Worm (Caenorhabditis elegans) whole organism, young adult: ENCODE results near the gene pges-2.
A peak's percentile ranks its signal among the peaks of the same experiment; 100 is the strongest.

Source experiments
- B0336.3 ChIP-seq: fragments of 200-800 bp; sonication (Bioruptor generic); IDR thresholded peaks from 2 replicates; pipeline ENCODE4 v1.3.6; 2022; ENCODE audit warnings: missing genetic modification characterization, missing compliant biosample characterization
- D2030.7 ChIP-seq: fragments of 200-800 bp; sonication (Bioruptor generic); IDR thresholded peaks from 2 replicates; pipeline ENCODE4 v1.3.6; 2022; ENCODE audit warnings: missing genetic modification reagents, missing genetic modification characterization, missing compliant biosample characterization
- F23B12.7 ChIP-seq: sonication (generic microtip); optimal IDR thresholded peaks from 2 replicates; lab custom pipeline; 2017; ENCODE audit warnings: missing genetic modification characterization, mild to moderate bottlenecking, missing compliant biosample characterization, antibody characterized with exemption, moderate library complexity; ENCODE audit not compliant: insufficient read depth
- F33H1.4 ChIP-seq: fragments of 200-800 bp; sonication (Bioruptor generic); IDR thresholded peaks from 2 replicates; pipeline ENCODE4 v1.3.6; 2022; ENCODE audit warnings: missing genetic modification reagents, missing genetic modification characterization, missing compliant biosample characterization
- F49E8.2 ChIP-seq: sonication (generic microtip); optimal IDR thresholded peaks from 3 replicates; lab custom pipeline; 2017; ENCODE audit warnings: missing genetic modification characterization, mild to moderate bottlenecking, missing compliant biosample characterization, antibody characterized with exemption, moderate library complexity; ENCODE audit not compliant: insufficient read depth
- K11D2.4 ChIP-seq: fragments of 200-800 bp; sonication (Bioruptor generic); IDR thresholded peaks from 2 replicates; pipeline ENCODE4 v1.3.6; 2022; ENCODE audit warnings: missing genetic modification reagents, missing genetic modification characterization, missing compliant biosample characterization
- Y53G8AR.9 ChIP-seq: fragments of 200-800 bp; sonication (Bioruptor generic); conservative IDR thresholded peaks from 2 replicates; pipeline ENCODE4 v1.3.6; 2022; ENCODE audit warnings: missing genetic modification reagents, missing genetic modification characterization, missing compliant biosample characterization
- Y56A3A.18 ChIP-seq: fragments of 200-800 bp; sonication (Bioruptor generic); IDR thresholded peaks from 2 replicates; pipeline ENCODE4 v1.3.6; 2022; ENCODE audit warnings: missing genetic modification reagents, missing genetic modification characterization, missing compliant biosample characterization
- ZK185.1 ChIP-seq: sonication (generic microtip); optimal IDR thresholded peaks from 2 replicates; lab custom pipeline; 2016; ENCODE audit warnings: mild to moderate bottlenecking, missing genetic modification characterization, missing compliant biosample characterization; ENCODE audit not compliant: poor library complexity, severe bottlenecking
- akir-1 ChIP-seq: fragments of 200-800 bp; sonication (Bioruptor generic); optimal IDR thresholded peaks from 2 replicates; lab custom pipeline; 2018; ENCODE audit warnings: mild to moderate bottlenecking, missing genetic modification characterization, moderate library complexity, missing compliant biosample characterization
- attf-5 ChIP-seq: fragments of 200-800 bp; sonication (Bioruptor generic); optimal IDR thresholded peaks from 2 replicates; lab custom pipeline; 2018; ENCODE audit warnings: mild to moderate bottlenecking, missing genetic modification characterization, missing compliant biosample characterization
- bed-1 ChIP-seq: fragments of 200-800 bp; sonication (Bioruptor generic); IDR thresholded peaks from 2 replicates; pipeline ENCODE4 v1.3.6; 2022; ENCODE audit warnings: missing genetic modification reagents, missing genetic modification characterization, missing compliant biosample characterization
- cebp-1 ChIP-seq, 2 experiments: fragments of 200-800 bp in 1 of 2; sonication (Bioruptor generic) in 1 of 2; sonication (generic microtip) in 1 of 2; IDR thresholded peaks in 1 of 2; optimal IDR thresholded peaks in 1 of 2; 2 replicates each; pipeline versions ENCODE4 v1.3.6 to Lab custom; 2017 to 2022; ENCODE audit warnings: missing compliant biosample characterization in 2 of 2, missing genetic modification characterization in 2 of 2, mild to moderate bottlenecking in 1 of 2, missing genetic modification reagents in 1 of 2, moderate library complexity in 1 of 2
- ceh-27 ChIP-seq: fragments of 200-800 bp; sonication (Bioruptor generic); optimal IDR thresholded peaks from 2 replicates; lab custom pipeline; 2018; ENCODE audit warnings: mild to moderate bottlenecking, missing genetic modification characterization, moderate library complexity, missing compliant biosample characterization
- ceh-58 ChIP-seq: fragments of 200-800 bp; sonication (Bioruptor generic); IDR thresholded peaks from 2 replicates; pipeline ENCODE4 v1.3.6; 2022; ENCODE audit warnings: missing genetic modification characterization, missing compliant biosample characterization
- dox-1 ChIP-seq: fragments of 200-800 bp; sonication (Bioruptor generic); IDR thresholded peaks from 2 replicates; pipeline ENCODE4 v1.3.6; 2022; ENCODE audit warnings: missing genetic modification reagents, missing genetic modification characterization, missing compliant biosample characterization
- dpl-1 ChIP-seq: fragments of 150-350 bp; optimal IDR thresholded peaks from 2 replicates; lab custom pipeline; 2014; ENCODE audit warnings: missing biosample characterization, missing genetic modification reagents, missing genetic modification characterization
- hmg-1.2 ChIP-seq: fragments of 200-800 bp; sonication (Bioruptor generic); IDR thresholded peaks from 2 replicates; pipeline ENCODE4 v1.3.6; 2022; ENCODE audit warnings: missing genetic modification reagents, missing genetic modification characterization, missing compliant biosample characterization
- hmg-20 ChIP-seq: fragments of 200-800 bp; sonication (Bioruptor generic); IDR thresholded peaks from 2 replicates; pipeline ENCODE4 v1.3.6; 2022; ENCODE audit warnings: missing genetic modification reagents, missing genetic modification characterization, missing compliant biosample characterization
- hrde-1 ChIP-seq: sonication (generic microtip); optimal IDR thresholded peaks from 2 replicates; lab custom pipeline; 2016; ENCODE audit warnings: missing genetic modification characterization, mild to moderate bottlenecking, missing compliant biosample characterization, moderate library complexity, missing genotype, missing genetic modification reagents, borderline replicate concordance
- hsf-1 ChIP-seq: fragments of 200-800 bp; sonication (Bioruptor generic); IDR thresholded peaks from 2 replicates; pipeline ENCODE4 v1.3.6; 2022; ENCODE audit warnings: missing genetic modification reagents, missing genetic modification characterization, missing compliant biosample characterization
- let-607 ChIP-seq, 2 experiments: fragments of 200-800 bp in 1 of 2; sonication (Bioruptor generic) in 1 of 2; sonication (generic microtip) in 1 of 2; optimal IDR thresholded peaks; 2 replicates each; lab custom pipeline; 2016 to 2018; ENCODE audit warnings: mild to moderate bottlenecking in 2 of 2, missing compliant biosample characterization in 2 of 2, missing genetic modification characterization in 2 of 2, moderate library complexity in 2 of 2, missing genotype in 1 of 2
- lin-26 ChIP-seq: fragments of 200-800 bp; sonication (Bioruptor generic); IDR thresholded peaks from 2 replicates; pipeline ENCODE4 v1.3.6; 2022; ENCODE audit warnings: missing genetic modification reagents, missing genetic modification characterization, missing compliant biosample characterization
- lin-35 ChIP-seq, 3 experiments: fragments of 150-350 bp in 2 of 3; sonication (generic microtip) in 1 of 3; optimal IDR thresholded peaks; 2 replicates each; lab custom pipeline; 2014 to 2018; ENCODE audit warnings: missing biosample characterization in 3 of 3, missing genetic modification characterization in 3 of 3, missing genetic modification reagents in 3 of 3
- lin-40 ChIP-seq: sonication (generic microtip); optimal IDR thresholded peaks from 2 replicates; lab custom pipeline; 2016; ENCODE audit warnings: missing genetic modification characterization, mild to moderate bottlenecking, missing compliant biosample characterization, missing genotype, missing genetic modification reagents
- lin-54 ChIP-seq: fragments of 200-800 bp; sonication (Bioruptor generic); optimal IDR thresholded peaks from 2 replicates; lab custom pipeline; 2018; ENCODE audit warnings: mild to moderate bottlenecking, missing genetic modification characterization, missing compliant biosample characterization
- lsl-1 ChIP-seq: fragments of 200-800 bp; sonication (Bioruptor generic); optimal IDR thresholded peaks from 2 replicates; lab custom pipeline; 2018; ENCODE audit warnings: mild to moderate bottlenecking, missing genetic modification characterization, moderate library complexity, missing compliant biosample characterization
- madf-10 ChIP-seq: sonication (generic microtip); optimal IDR thresholded peaks from 2 replicates; lab custom pipeline; 2016; ENCODE audit warnings: mild to moderate bottlenecking, missing genetic modification characterization, missing compliant biosample characterization
- madf-3 ChIP-seq: fragments of 200-800 bp; sonication (Bioruptor generic); IDR thresholded peaks from 2 replicates; pipeline ENCODE4 v1.3.6; 2022; ENCODE audit warnings: missing genetic modification reagents, missing genetic modification characterization, missing compliant biosample characterization
- madf-6 ChIP-seq: fragments of 200-800 bp; sonication (Bioruptor generic); IDR thresholded peaks from 2 replicates; pipeline ENCODE4 v1.3.6; 2022; ENCODE audit warnings: missing genetic modification reagents, missing genetic modification characterization, missing compliant biosample characterization
- mcd-1 ChIP-seq: fragments of 200-800 bp; sonication (Bioruptor generic); IDR thresholded peaks from 2 replicates; pipeline ENCODE4 v1.3.6; 2022; ENCODE audit warnings: missing genetic modification reagents, missing genetic modification characterization, missing compliant biosample characterization
- nfyb-1 ChIP-seq: fragments of 200-800 bp; sonication (Bioruptor generic); IDR thresholded peaks from 2 replicates; pipeline ENCODE4 v1.3.6; 2022; ENCODE audit warnings: missing genetic modification reagents, missing genetic modification characterization, missing compliant biosample characterization
- nhr-120 ChIP-seq: fragments of 200-800 bp; sonication (Bioruptor generic); IDR thresholded peaks from 2 replicates; pipeline ENCODE4 v1.3.6; 2022; ENCODE audit warnings: missing genetic modification characterization, missing compliant biosample characterization
- pbrm-1 ChIP-seq: fragments of 200-800 bp; sonication (Bioruptor generic); IDR thresholded peaks from 2 replicates; pipeline ENCODE4 v1.3.6; 2022; ENCODE audit warnings: missing genetic modification reagents, missing genetic modification characterization, missing compliant biosample characterization
- rcor-1 ChIP-seq: fragments of 200-800 bp; sonication (Bioruptor generic); IDR thresholded peaks from 2 replicates; pipeline ENCODE4 v1.3.6; 2022; ENCODE audit warnings: missing genetic modification reagents, missing genetic modification characterization, missing compliant biosample characterization
- snpc-4 ChIP-seq, 5 experiments: fragments of 150-350 bp in 1 of 5; sonication (generic microtip) in 4 of 5; optimal IDR thresholded peaks; 2 replicates each; lab custom pipeline; 2014 to 2018; ENCODE audit warnings: missing genetic modification characterization in 5 of 5, missing biosample characterization in 3 of 5, antibody characterized with exemption in 2 of 5, mild to moderate bottlenecking in 2 of 5, missing compliant biosample characterization in 2 of 5, missing genotype in 2 of 5, moderate library complexity in 2 of 5, missing genetic modification reagents in 1 of 5
- sptf-2 ChIP-seq: fragments of 200-800 bp; sonication (Bioruptor generic); optimal IDR thresholded peaks from 2 replicates; lab custom pipeline; 2018; ENCODE audit warnings: mild to moderate bottlenecking, missing genetic modification characterization, missing compliant biosample characterization
- tbp1 ChIP-seq: fragments of 200-800 bp; sonication (Bioruptor generic); optimal IDR thresholded peaks from 2 replicates; lab custom pipeline; 2018; ENCODE audit warnings: mild to moderate bottlenecking, missing genetic modification characterization, missing compliant biosample characterization
- tbx-9 ChIP-seq: sonication (generic microtip); optimal IDR thresholded peaks from 2 replicates; lab custom pipeline; 2016; ENCODE audit warnings: borderline replicate concordance, missing genetic modification characterization, inconsistent platforms, missing compliant biosample characterization
- tlf-1 ChIP-seq: fragments of 200-800 bp; sonication (Bioruptor generic); optimal IDR thresholded peaks from 2 replicates; lab custom pipeline; 2018; ENCODE audit warnings: mild to moderate bottlenecking, missing genetic modification characterization, missing compliant biosample characterization
- ztf-18 ChIP-seq: sonication (generic microtip); optimal IDR thresholded peaks from 2 replicates; lab custom pipeline; 2016; ENCODE audit warnings: missing genotype, mild to moderate bottlenecking, missing genetic modification characterization, missing compliant biosample characterization
- ztf-25 ChIP-seq: fragments of 200-800 bp; sonication (Bioruptor generic); IDR thresholded peaks from 2 replicates; pipeline ENCODE4 v1.3.6; 2022; ENCODE audit warnings: missing genetic modification reagents, missing genetic modification characterization, missing compliant biosample characterization

pges-2 gene

ce11 chrIV:10373772-10374288 is 6.2 kb upstream of the pges-2 start, which contains the start of gene mpz-5:
Gene mpz-5, minus strand, starts transcription at chrIV:10373822.
- TF ChIP-seq ceh-27 (GFP tag; lab: Kevin White, UChicago) (no peak), hsf-1 (GFP tag; lab: Robert Waterston, UW) (0 out of 2 replicates have a peak, but pooled peaks have one; percentile 45), ztf-25 (GFP tag; lab: Robert Waterston, UW) (no peak), F23B12.7 (peak; percentile 52), nfyb-1 (GFP tag; lab: Robert Waterston, UW) (peak; percentile 67), F49E8.2 (peak; percentile 12), ZK185.1 (tag; lab: Kevin White, UChicago) (peak; percentile 57), ceh-58 (GFP tag; lab: Robert Waterston, UW) (no peak), akir-1 (GFP tag; lab: Kevin White, UChicago) (no peak), hmg-20 (0 out of 2 replicates have a peak, but pooled peaks have one; percentile 42), let-607 (tag; optimal IDR thresholded peaks at IDR 0.05; lab: Kevin White, UChicago) (peak in 1 of 2 experiments; percentile 49), rcor-1 (GFP tag; lab: Robert Waterston, UW) (peak; percentile 62), D2030.7 (GFP tag; lab: Robert Waterston, UW) (0 out of 2 replicates have a peak, but pooled peaks have one; percentile 22), snpc-4 (GFP tag; optimal IDR thresholded peaks at IDR 0.05; lab: Kevin White, UChicago) (peak; percentile 38), snpc-4 (tag; optimal IDR thresholded peaks at IDR 0.05; lab: Kevin White, UChicago) (peak in 3 of 4 experiments; percentile 40 to 58 (median 55)), hrde-1 (peak; percentile 34), madf-10 (tag; lab: Kevin White, UChicago) (peak; percentile 7), sptf-2 (GFP tag; lab: Kevin White, UChicago) (no peak), tbp1 (GFP tag; lab: Kevin White, UChicago) (peak; percentile 22), madf-3 (GFP tag; lab: Robert Waterston, UW) (no peak), lin-35 (GFP tag; optimal IDR thresholded peaks at IDR 0.05; lab: Kevin White, UChicago) (peak in 1 of 3 experiments; percentile 64), lin-26 (no peak), B0336.3 (GFP tag; lab: Robert Waterston, UW) (peak; percentile 46; the same call in 1 of the 2 replicates), tbx-9 (tag; lab: Kevin White, UChicago) (no peak), dox-1 (peak; percentile 66), pbrm-1 (GFP tag; lab: Robert Waterston, UW) (peak; percentile 68; the same call in 1 of the 2 replicates), lsl-1 (GFP tag; lab: Kevin White, UChicago) (peak; percentile 50), lin-40 (tag; lab: Kevin White, UChicago) (peak; percentile 68), madf-6 (GFP tag; lab: Robert Waterston, UW) (peak; percentile 54; the same call in 1 of the 2 replicates), tlf-1 (peak; percentile 6), nhr-120 (GFP tag; lab: Robert Waterston, UW) (no peak), Y53G8AR.9 (GFP tag; lab: Robert Waterston, UW) (peak; percentile 35; the same call in 1 of the 2 replicates), mcd-1 (peak; percentile 69), dpl-1 (GFP tag; lab: Kevin White, UChicago) (peak; percentile 11), Y56A3A.18 (GFP tag; lab: Robert Waterston, UW) (0 out of 2 replicates have a peak, but pooled peaks have one; percentile 10), K11D2.4 (GFP tag; lab: Robert Waterston, UW) (0 out of 2 replicates have a peak, but pooled peaks have one; percentile 39), lin-54 (GFP tag; lab: Kevin White, UChicago) (peak; percentile 64), bed-1 (no peak), hmg-1.2 (GFP tag; lab: Robert Waterston, UW) (peak; percentile 50), F33H1.4 (GFP tag; lab: Robert Waterston, UW) (peak; percentile 72), attf-5 (GFP tag; lab: Kevin White, UChicago) (peak; percentile 41), ztf-18 (peak; percentile 96), cebp-1 (GFP tag; IDR thresholded peaks at IDR 0.05; lab: Robert Waterston, UW) (no peak), cebp-1 (tag; optimal IDR thresholded peaks at IDR 0.05; lab: Kevin White, UChicago) (peak; percentile 69)
